Fruit fly (Drosophila melanogaster) whole organism, embryonic: ENCODE measurements around the gene CG15196.

Experiments
- B-H2 ChIP-seq: fragments of 200-800 bp; sonication (Bioruptor generic); optimal IDR thresholded peaks from 2 replicates; lab custom pipeline; 2018; ENCODE audit warnings: missing biosample characterization, mild to moderate bottlenecking, missing genetic modification characterization
- Bgb ChIP-seq: fragments of 200-800 bp; sonication (Bioruptor generic); IDR thresholded peaks from 2 replicates; pipeline ENCODE4 v1.3.6; 2022; ENCODE audit warnings: missing biosample characterization, missing genetic modification characterization; ENCODE audit not compliant: partially characterized antibody
- C15 ChIP-seq: fragments of 200-800 bp; sonication (Bioruptor generic); IDR thresholded peaks from 3 replicates; pipeline ENCODE4 v1.3.6; 2022; ENCODE audit warnings: missing biosample characterization, missing genetic modification characterization
- CG11247 ChIP-seq: fragments of 200-800 bp; sonication (Bioruptor generic); IDR thresholded peaks from 2 replicates; pipeline ENCODE4 v1.3.6; 2022; ENCODE audit warnings: missing biosample characterization, missing genetic modification characterization
- CG13624 ChIP-seq: fragments of 200-800 bp; sonication (Bioruptor generic); optimal IDR thresholded peaks from 2 replicates; lab custom pipeline; 2016; ENCODE audit warnings: missing biosample characterization, missing genetic modification characterization
- CG14860 ChIP-seq: fragments of 200-800 bp; sonication (Bioruptor generic); IDR thresholded peaks from 3 replicates; pipeline ENCODE4 v1.3.6; 2022; ENCODE audit warnings: missing biosample characterization, missing genetic modification characterization; ENCODE audit not compliant: partially characterized antibody
- CG15011 ChIP-seq: fragments of 200-800 bp; sonication (Bioruptor generic); optimal IDR thresholded peaks from 3 replicates; lab custom pipeline; 2018; ENCODE audit warnings: missing biosample characterization, mild to moderate bottlenecking, missing genetic modification characterization
- CG17328 ChIP-seq: fragments of 200-800 bp; sonication (Bioruptor generic); IDR thresholded peaks from 2 replicates; pipeline ENCODE4 v1.3.6; 2022; ENCODE audit warnings: missing biosample characterization, missing genetic modification characterization
- CG17359 ChIP-seq: fragments of 200-800 bp; sonication (Bioruptor generic); optimal IDR thresholded peaks from 3 replicates; lab custom pipeline; 2018; ENCODE audit warnings: missing biosample characterization, mild to moderate bottlenecking, missing genetic modification characterization, moderate library complexity
- CG17385 ChIP-seq: fragments of 200-800 bp; sonication (Bioruptor generic); optimal IDR thresholded peaks from 3 replicates; lab custom pipeline; 2018; ENCODE audit warnings: missing biosample characterization, mild to moderate bottlenecking, missing genetic modification characterization
- CG17802 ChIP-seq: fragments of 200-800 bp; sonication (Bioruptor generic); optimal IDR thresholded peaks from 2 replicates; lab custom pipeline; 2018; ENCODE audit warnings: missing biosample characterization, mild to moderate bottlenecking, missing genetic modification characterization, moderate library complexity
- CG2678 ChIP-seq: fragments of 200-800 bp; sonication (Bioruptor generic); optimal IDR thresholded peaks from 3 replicates; lab custom pipeline; 2019; ENCODE audit warnings: missing biosample characterization, mild to moderate bottlenecking, missing genetic modification characterization, moderate library complexity
- CG31365 ChIP-seq: fragments of 200-800 bp; sonication (Bioruptor generic); optimal IDR thresholded peaks from 2 replicates; lab custom pipeline; 2018; ENCODE audit warnings: missing biosample characterization, mild to moderate bottlenecking, missing genetic modification characterization
- CG3726 ChIP-seq: fragments of 200-800 bp; sonication (Bioruptor generic); IDR thresholded peaks from 3 replicates; pipeline ENCODE4, ENCODE4 v1.3.6; 2022; ENCODE audit warnings: missing biosample characterization, missing genetic modification characterization
- CG4617 ChIP-seq: fragments of 200-800 bp; sonication (Bioruptor generic); optimal IDR thresholded peaks from 3 replicates; lab custom pipeline; 2016; ENCODE audit warnings: missing biosample characterization, missing genetic modification characterization, borderline replicate concordance
- CG5180 ChIP-seq: fragments of 200-800 bp; sonication (Bioruptor generic); optimal IDR thresholded peaks from 3 replicates; lab custom pipeline; 2017; ENCODE audit warnings: missing biosample characterization, missing genetic modification characterization, mild to moderate bottlenecking, moderate library complexity, missing genetic modification reagents
- CG6654 ChIP-seq: fragments of 200-800 bp; sonication (Bioruptor generic); optimal IDR thresholded peaks from 2 replicates; lab custom pipeline; 2017; ENCODE audit warnings: missing biosample characterization, mild to moderate bottlenecking, missing genetic modification characterization
- CG6854 ChIP-seq: fragments of 200-800 bp; sonication (Bioruptor generic); optimal IDR thresholded peaks from 3 replicates; lab custom pipeline; 2017; ENCODE audit warnings: missing biosample characterization, mild to moderate bottlenecking, missing genetic modification characterization
- CG8924 ChIP-seq: fragments of 200-800 bp; optimal IDR thresholded peaks from 3 replicates; lab custom pipeline; 2019; ENCODE audit warnings: missing biosample characterization, mild to moderate bottlenecking, missing genetic modification characterization, moderate library complexity
- Chrac-16 ChIP-seq: fragments of 200-800 bp; sonication (Bioruptor generic); optimal IDR thresholded peaks from 3 replicates; lab custom pipeline; 2016; ENCODE audit warnings: missing biosample characterization, missing genetic modification characterization
- D ChIP-seq, 2 experiments: fragments of 200-800 bp in 1 of 2; fragments of >200 bp in 1 of 2; sonication (Bioruptor generic) in 1 of 2; optimal IDR thresholded peaks; 2 replicates in 1 of 2; 3 replicates in 1 of 2; lab custom pipeline; 2017; ENCODE audit warnings: mild to moderate bottlenecking in 1 of 2, missing biosample characterization in 1 of 2, missing genetic modification characterization in 1 of 2, missing genetic modification reagents in 1 of 2
- D19B ChIP-seq: fragments of 200-800 bp; sonication (Bioruptor generic); optimal IDR thresholded peaks from 2 replicates; lab custom pipeline; 2017; ENCODE audit warnings: missing biosample characterization, mild to moderate bottlenecking, missing genetic modification characterization
- Ets97D ChIP-seq: fragments of 200-800 bp; sonication (Bioruptor generic); optimal IDR thresholded peaks from 3 replicates; lab custom pipeline; 2016; ENCODE audit warnings: missing biosample characterization, missing genetic modification characterization
- Fer3 ChIP-seq: fragments of 200-800 bp; sonication (Bioruptor generic); optimal IDR thresholded peaks from 2 replicates; lab custom pipeline; 2018; ENCODE audit warnings: missing biosample characterization, mild to moderate bottlenecking, missing genetic modification characterization, moderate library complexity
- Neu2 ChIP-seq: fragments of 200-800 bp; sonication (Bioruptor generic); optimal IDR thresholded peaks from 3 replicates; lab custom pipeline; 2016; ENCODE audit warnings: missing biosample characterization, missing genetic modification characterization, borderline replicate concordance
- Oaz ChIP-seq: fragments of 200-800 bp; sonication (Bioruptor generic); IDR thresholded peaks from 2 replicates; pipeline ENCODE4 v1.3.6; 2022; ENCODE audit warnings: missing biosample characterization, missing genetic modification characterization
- PHDP ChIP-seq: fragments of 200-800 bp; sonication (Bioruptor generic); optimal IDR thresholded peaks from 3 replicates; lab custom pipeline; 2018; ENCODE audit warnings: missing biosample characterization, mild to moderate bottlenecking, missing genetic modification characterization, moderate library complexity
- Rfx ChIP-seq: fragments of 200-800 bp; sonication (Bioruptor generic); IDR thresholded peaks from 2 replicates; pipeline ENCODE4 v1.3.6; 2022; ENCODE audit warnings: missing biosample characterization, missing genetic modification characterization
- az2 ChIP-seq: fragments of 200-800 bp; sonication (Bioruptor generic); optimal IDR thresholded peaks from 3 replicates; lab custom pipeline; 2016; ENCODE audit warnings: missing biosample characterization, missing genetic modification characterization
- caup ChIP-seq: fragments of 200-800 bp; sonication (Bioruptor generic); optimal IDR thresholded peaks from 3 replicates; lab custom pipeline; 2017; ENCODE audit warnings: missing biosample characterization, mild to moderate bottlenecking, missing genetic modification characterization, moderate library complexity; ENCODE audit not compliant: severe bottlenecking
- crp ChIP-seq, 2 experiments: fragments of 200-800 bp; sonication (Bioruptor generic); optimal IDR thresholded peaks; 2 replicates in 1 of 2; 3 replicates in 1 of 2; lab custom pipeline; 2017; ENCODE audit warnings: missing biosample characterization in 2 of 2, missing genetic modification characterization in 2 of 2, mild to moderate bottlenecking in 1 of 2, moderate library complexity in 1 of 2
- dimm ChIP-seq: fragments of 200-800 bp; sonication (Bioruptor generic); IDR thresholded peaks from 2 replicates; pipeline ENCODE4 v1.3.6; 2022; ENCODE audit warnings: missing biosample characterization, missing genetic modification characterization
- dpn ChIP-seq, 2 experiments: fragments of 200-800 bp; sonication (Bioruptor generic); optimal IDR thresholded peaks; 3 replicates each; lab custom pipeline; 2016; ENCODE audit warnings: missing biosample characterization in 2 of 2, missing genetic modification characterization in 2 of 2
- en ChIP-seq: fragments of 200-800 bp; sonication (Bioruptor generic); optimal IDR thresholded peaks from 2 replicates; lab custom pipeline; 2016; ENCODE audit warnings: missing biosample characterization, missing genetic modification characterization
- esg ChIP-seq: fragments of 200-800 bp; sonication (Bioruptor generic); conservative IDR thresholded peaks from 2 replicates; pipeline ENCODE4 v1.3.6; 2022; ENCODE audit warnings: missing biosample characterization, missing genetic modification characterization
- fru ChIP-seq: fragments of >200 bp; optimal IDR thresholded peaks from 2 replicates; lab custom pipeline; 2017
- gfzf ChIP-seq: fragments of 200-800 bp; sonication (Bioruptor generic); optimal IDR thresholded peaks from 2 replicates; lab custom pipeline; 2016; ENCODE audit warnings: missing biosample characterization, mild to moderate bottlenecking, missing genetic modification characterization, moderate library complexity
- grau ChIP-seq: fragments of 200-800 bp; optimal IDR thresholded peaks from 3 replicates; lab custom pipeline; 2019; ENCODE audit warnings: missing biosample characterization, mild to moderate bottlenecking, missing genetic modification characterization, moderate library complexity
- h ChIP-seq: fragments of >200 bp; optimal IDR thresholded peaks from 2 replicates; lab custom pipeline; 2017
- hb ChIP-seq: fragments of 200-800 bp; sonication (Bioruptor generic); IDR thresholded peaks from 3 replicates; pipeline ENCODE4 v1.3.6; 2022; ENCODE audit warnings: missing biosample characterization, missing genetic modification characterization; ENCODE audit not compliant: partially characterized antibody
- insv ChIP-seq, 2 experiments: fragments of 200-800 bp; sonication (Bioruptor generic); optimal IDR thresholded peaks; 3 replicates each; lab custom pipeline; 2016 to 2018; ENCODE audit warnings: missing biosample characterization in 2 of 2, missing genetic modification characterization in 2 of 2
- knrl ChIP-seq: fragments of 200-800 bp; sonication (Bioruptor generic); IDR thresholded peaks from 3 replicates; pipeline ENCODE4 v1.3.6; 2022; ENCODE audit warnings: missing biosample characterization, missing genetic modification characterization; ENCODE audit not compliant: partially characterized antibody
- maf-S ChIP-seq: fragments of 200-800 bp; sonication (Bioruptor generic); optimal IDR thresholded peaks from 2 replicates; lab custom pipeline; 2016; ENCODE audit warnings: missing biosample characterization, missing genetic modification characterization
- nom ChIP-seq: fragments of 200-800 bp; sonication (Bioruptor generic); optimal IDR thresholded peaks from 2 replicates; lab custom pipeline; 2017; ENCODE audit warnings: missing biosample characterization, missing genetic modification characterization, mild to moderate bottlenecking, moderate library complexity, missing genetic modification reagents
- pb ChIP-seq: fragments of 200-800 bp; sonication (Bioruptor generic); optimal IDR thresholded peaks from 3 replicates; lab custom pipeline; 2016; ENCODE audit warnings: missing biosample characterization, missing genetic modification characterization
- pros ChIP-seq: fragments of 200-800 bp; sonication (Bioruptor generic); optimal IDR thresholded peaks from 3 replicates; lab custom pipeline; 2019; ENCODE audit warnings: missing biosample characterization, mild to moderate bottlenecking, missing genetic modification characterization, moderate library complexity
- repo ChIP-seq: fragments of 200-800 bp; sonication (Bioruptor generic); optimal IDR thresholded peaks from 2 replicates; lab custom pipeline; 2016; ENCODE audit warnings: missing biosample characterization, missing genetic modification characterization
- zfh1 ChIP-seq: fragments of 200-800 bp; sonication (Bioruptor generic); IDR thresholded peaks from 3 replicates; pipeline ENCODE4 v1.3.6; 2022; ENCODE audit warnings: missing biosample characterization, missing genetic modification characterization

Gene CG15196

dm6 chrX:11449476-11450119, 39.9 kb downstream of the CG15196 start (continued):
- TF ChIP-seq D (optimal IDR thresholded peaks at IDR 0.05; lab: Kevin White, UChicago) (no peak), D (GFP tag; optimal IDR thresholded peaks at IDR 0.05; lab: Kevin White, UChicago) (peak; percentile 69), Neu2 (GFP tag; lab: Kevin White, UChicago) (peak; percentile 71), Oaz (GFP tag; lab: Robert Waterston, UW) (peak; percentile 79), CG15011 (GFP tag; lab: Kevin White, UChicago) (peak; percentile 60), gfzf (GFP tag; lab: Kevin White, UChicago) (no peak), repo (peak; percentile 83), CG11247 (GFP tag; lab: Robert Waterston, UW) (peak; percentile 90), CG17359 (tag; lab: Kevin White, UChicago) (peak; percentile 88), B-H2 (GFP tag; lab: Kevin White, UChicago) (peak; percentile 72), pb (GFP tag; lab: Kevin White, UChicago) (peak; percentile 88), Bgb (GFP tag; lab: Robert Waterston, UW) (no peak), CG6854 (GFP tag; lab: Kevin White, UChicago) (peak; percentile 65), CG13624 (peak; percentile 82), en (GFP tag; lab: Kevin White, UChicago) (peak; percentile 70), CG17385 (peak; percentile 82), PHDP (peak; percentile 85), nom (GFP tag; lab: Kevin White, UChicago) (no peak), CG31365 (tag; lab: Kevin White, UChicago) (peak; percentile 67), caup (GFP tag; lab: Kevin White, UChicago) (peak; percentile 80), grau (peak; percentile 97), hb (GFP tag; lab: Robert Waterston, UW) (no peak), crp (GFP tag; optimal IDR thresholded peaks at IDR 0.05; lab: Kevin White, UChicago) (peak in 1 of 2 experiments; percentile 22), insv (GFP tag; optimal IDR thresholded peaks at IDR 0.05; lab: Kevin White, UChicago) (peak in 1 of 2 experiments; percentile 51), az2 (GFP tag; lab: Kevin White, UChicago) (peak; percentile 79), Chrac-16 (peak; percentile 74), Ets97D (GFP tag; lab: Kevin White, UChicago) (peak; percentile 42), pros (GFP tag; lab: Kevin White, UChicago) (no peak), CG14860 (GFP tag; lab: Robert Waterston, UW) (no peak), C15 (GFP tag; lab: Robert Waterston, UW) (0 out of 3 replicates have a peak, but pooled peaks have one; percentile 38), Fer3 (peak; percentile 88), CG5180 (GFP tag; lab: Kevin White, UChicago) (peak; percentile 71), CG17328 (GFP tag; lab: Robert Waterston, UW) (peak; percentile 88), Rfx (GFP tag; lab: Robert Waterston, UW) (peak; percentile 91), dpn (GFP tag; optimal IDR thresholded peaks at IDR 0.05; lab: Kevin White, UChicago) (peak; percentile 85 to 88), esg (GFP tag; lab: Robert Waterston, UW) (peak; percentile 83), CG17802 (peak; percentile 60), dimm (peak; percentile 55; the same call in 1 of the 2 replicates), CG3726 (GFP tag; lab: Robert Waterston, UW) (peak; percentile 62; the same call in 1 of the 3 replicates), CG8924 (tag; lab: Kevin White, UChicago) (peak; percentile 80), D19B (GFP tag; lab: Kevin White, UChicago) (peak; percentile 52), zfh1 (GFP tag; lab: Robert Waterston, UW) (peak; percentile 86), CG2678 (peak; percentile 89), fru (lab: Kevin White, UChicago) (no peak), CG4617 (GFP tag; lab: Kevin White, UChicago) (peak; percentile 36), CG6654 (peak; percentile 43), h (no peak), knrl (GFP tag; lab: Robert Waterston, UW) (no peak), maf-S (GFP tag; lab: Kevin White, UChicago) (peak; percentile 70)
